Worm (Caenorhabditis elegans) whole organism, late embryonic: Measurements from ENCODE around the gene C27B7.9.

Experiments
- K09A11.1 ChIP-seq: sonication (generic microtip); optimal IDR thresholded peaks from 2 replicates; lab custom pipeline; 2017; ENCODE audit warnings: antibody characterized with exemption, mild to moderate bottlenecking, missing genetic modification characterization, missing compliant biosample characterization; ENCODE audit not compliant: insufficient read depth
- Y22D7AL.16 ChIP-seq: sonication (generic microtip); optimal IDR thresholded peaks from 2 replicates; lab custom pipeline; 2016; ENCODE audit warnings: missing genetic modification characterization, missing compliant biosample characterization
- ama-1 ChIP-seq: fragments of 150-350 bp; optimal IDR thresholded peaks from 2 replicates; lab custom pipeline; 2014
- che-1 ChIP-seq: sonication (generic microtip); optimal IDR thresholded peaks from 2 replicates; lab custom pipeline; 2016; ENCODE audit warnings: mild to moderate bottlenecking, missing genetic modification characterization, missing compliant biosample characterization
- eyg-1 ChIP-seq: sonication (generic microtip); optimal IDR thresholded peaks from 2 replicates; lab custom pipeline; 2016; ENCODE audit warnings: missing genotype, missing genetic modification characterization, missing compliant biosample characterization
- hlh-6 ChIP-seq: sonication (generic microtip); optimal IDR thresholded peaks from 2 replicates; lab custom pipeline; 2016; ENCODE audit warnings: missing genotype, missing genetic modification characterization, missing compliant biosample characterization
- hlh-8 ChIP-seq: sonication (generic microtip); optimal IDR thresholded peaks from 2 replicates; lab custom pipeline; 2016; ENCODE audit warnings: missing genotype, missing genetic modification characterization, missing compliant biosample characterization
- nhr-11 ChIP-seq: fragments of 150-350 bp; optimal IDR thresholded peaks from 2 replicates; lab custom pipeline; 2014; ENCODE audit warnings: missing biosample characterization, missing genetic modification characterization
- unc-86 ChIP-seq: sonication (generic microtip); optimal IDR thresholded peaks from 2 replicates; lab custom pipeline; 2016; ENCODE audit warnings: missing genetic modification characterization, missing compliant biosample characterization

- TF ChIP-seq Y22D7AL.16, result no peak
- TF ChIP-seq eyg-1, result no peak
- no peak for TF ChIP-seq nhr-11 (tag; lab: Kevin White, UChicago)
- TF ChIP-seq K09A11.1 (tag; lab: Kevin White, UChicago), result no peak
- no peak for TF ChIP-seq hlh-8
- TF ChIP-seq unc-86 (tag; lab: Kevin White, UChicago), result no peak
- TF ChIP-seq hlh-6, result no peak
- TF ChIP-seq che-1 (tag; lab: Kevin White, UChicago), result no peak
- no peak for TF ChIP-seq ama-1 (lab: Kevin White, UChicago)
These were observed 36.1 kb upstream of the C27B7.9 start for ce11 chrIV:8951953-8952567.
